Worm (Caenorhabditis elegans) whole organism, L3 larva: ENCODE results near the gene ZK899.5.

Source experiments
- aly-2 ChIP-seq: fragments of 150-350 bp; optimal IDR thresholded peaks from 2 replicates; lab custom pipeline; 2014; ENCODE audit warnings: missing biosample characterization, missing genetic modification characterization
- ceh-28 ChIP-seq: fragments of 150-350 bp; optimal IDR thresholded peaks from 2 replicates; lab custom pipeline; 2014; ENCODE audit warnings: missing biosample characterization, missing genetic modification reagents, missing genetic modification characterization
- ceh-82 ChIP-seq: fragments of 150-350 bp; optimal IDR thresholded peaks from 2 replicates; lab custom pipeline; 2014; ENCODE audit warnings: missing biosample characterization, missing genetic modification characterization
- daf-12 ChIP-seq: fragments of 150-350 bp; optimal IDR thresholded peaks from 2 replicates; lab custom pipeline; 2014; ENCODE audit warnings: missing biosample characterization, missing genetic modification reagents, missing genetic modification characterization
- egl-27 ChIP-seq: sonication (generic microtip); optimal IDR thresholded peaks from 4 replicates; lab custom pipeline; 2017; ENCODE audit warnings: missing biosample characterization, missing genetic modification reagents, missing genetic modification characterization
- egl-5 ChIP-seq: fragments of 150-350 bp; optimal IDR thresholded peaks from 2 replicates; lab custom pipeline; 2017; ENCODE audit warnings: missing biosample characterization, missing genetic modification reagents, missing genetic modification characterization, inconsistent platforms
- elt-1 ChIP-seq: fragments of 150-350 bp; optimal IDR thresholded peaks from 2 replicates; lab custom pipeline; 2014; ENCODE audit warnings: missing biosample characterization, missing genetic modification characterization
- elt-2 ChIP-seq: sonication (generic microtip); optimal IDR thresholded peaks from 2 replicates; lab custom pipeline; 2016; ENCODE audit warnings: missing genetic modification reagents, mild to moderate bottlenecking, missing genetic modification characterization, missing compliant biosample characterization
- fkh-10 ChIP-seq: sonication (generic microtip); optimal IDR thresholded peaks from 2 replicates; lab custom pipeline; 2017; ENCODE audit warnings: missing biosample characterization, missing genetic modification reagents, missing genetic modification characterization
- mdl-1 ChIP-seq: fragments of 150-350 bp; optimal IDR thresholded peaks from 2 replicates; lab custom pipeline; 2014; ENCODE audit warnings: missing biosample characterization, missing genetic modification characterization
- nhr-12 ChIP-seq: fragments of 150-350 bp; optimal IDR thresholded peaks from 2 replicates; lab custom pipeline; 2014; ENCODE audit warnings: missing biosample characterization, missing genetic modification characterization
- unc-39 ChIP-seq: sonication (generic microtip); optimal IDR thresholded peaks from 4 replicates; lab custom pipeline; 2017; ENCODE audit warnings: missing biosample characterization, missing genetic modification characterization

ce11 chrX:9504911-9505397, 44.2 kb upstream of the ZK899.5 start:
- no peak for TF ChIP-seq fkh-10 (GFP tag; lab: Kevin White, UChicago)
- TF ChIP-seq elt-2 (tag; lab: Kevin White, UChicago), result no peak
- TF ChIP-seq nhr-12 (tag; lab: Kevin White, UChicago), result no peak
- no peak for TF ChIP-seq egl-27 (tag; lab: Kevin White, UChicago)
- no peak for TF ChIP-seq egl-5
- TF ChIP-seq aly-2 (tag; lab: Kevin White, UChicago), result no peak
- no peak for TF ChIP-seq unc-39 (tag; lab: Kevin White, UChicago)
- no peak for TF ChIP-seq daf-12
- no peak for TF ChIP-seq ceh-82 (tag; lab: Kevin White, UChicago)
- TF ChIP-seq mdl-1 (tag; lab: Kevin White, UChicago), result no peak
- no peak for TF ChIP-seq elt-1 (tag; lab: Kevin White, UChicago)
- no peak for TF ChIP-seq ceh-28 (tag; lab: Kevin White, UChicago)
